Worm (Caenorhabditis elegans) whole organism, L3 larva: Measurements from ENCODE around the gene fipr-16.

ENCODE experiments used
- R02D3.7 ChIP-seq: fragments of 150-350 bp; optimal IDR thresholded peaks from 2 replicates; lab custom pipeline; 2014; ENCODE audit warnings: missing biosample characterization, missing genetic modification characterization
- ZK546.5 ChIP-seq: sonication (generic microtip); optimal IDR thresholded peaks from 2 replicates; lab custom pipeline; 2017; ENCODE audit warnings: missing biosample characterization, missing genetic modification characterization
- aly-2 ChIP-seq: fragments of 150-350 bp; optimal IDR thresholded peaks from 2 replicates; lab custom pipeline; 2014; ENCODE audit warnings: missing biosample characterization, missing genetic modification characterization
- ama-1 ChIP-seq: fragments of 150-350 bp; optimal IDR thresholded peaks from 2 replicates; lab custom pipeline; 2018
- ceh-16 ChIP-seq: sonication (generic microtip); optimal IDR thresholded peaks from 2 replicates; lab custom pipeline; 2017; ENCODE audit warnings: missing biosample characterization, missing genetic modification characterization
- ceh-28 ChIP-seq: fragments of 150-350 bp; optimal IDR thresholded peaks from 2 replicates; lab custom pipeline; 2014; ENCODE audit warnings: missing biosample characterization, missing genetic modification reagents, missing genetic modification characterization
- ceh-82 ChIP-seq: fragments of 150-350 bp; optimal IDR thresholded peaks from 2 replicates; lab custom pipeline; 2014; ENCODE audit warnings: missing biosample characterization, missing genetic modification characterization
- ceh-9 ChIP-seq: sonication (generic microtip); optimal IDR thresholded peaks from 2 replicates; lab custom pipeline; 2018; ENCODE audit warnings: missing biosample characterization, missing genetic modification characterization
- daf-12 ChIP-seq: fragments of 150-350 bp; optimal IDR thresholded peaks from 2 replicates; lab custom pipeline; 2014; ENCODE audit warnings: missing biosample characterization, missing genetic modification reagents, missing genetic modification characterization
- egl-27 ChIP-seq: sonication (generic microtip); optimal IDR thresholded peaks from 4 replicates; lab custom pipeline; 2017; ENCODE audit warnings: missing biosample characterization, missing genetic modification reagents, missing genetic modification characterization
- egl-5 ChIP-seq: fragments of 150-350 bp; optimal IDR thresholded peaks from 2 replicates; lab custom pipeline; 2017; ENCODE audit warnings: missing biosample characterization, missing genetic modification reagents, missing genetic modification characterization, inconsistent platforms
- elt-1 ChIP-seq: fragments of 150-350 bp; optimal IDR thresholded peaks from 2 replicates; lab custom pipeline; 2014; ENCODE audit warnings: missing biosample characterization, missing genetic modification characterization
- elt-2 ChIP-seq: sonication (generic microtip); optimal IDR thresholded peaks from 2 replicates; lab custom pipeline; 2016; ENCODE audit warnings: missing genetic modification reagents, mild to moderate bottlenecking, missing genetic modification characterization, missing compliant biosample characterization
- elt-3 ChIP-seq, 3 experiments: fragments of 150-350 bp in 1 of 3; sonication (generic microtip) in 2 of 3; optimal IDR thresholded peaks; 2 replicates in 2 of 3; 4 replicates in 1 of 3; lab custom pipeline; 2014 to 2017; ENCODE audit warnings: missing biosample characterization in 3 of 3, missing genetic modification characterization in 3 of 3
- eor-1 ChIP-seq, 2 experiments: fragments of 150-350 bp; optimal IDR thresholded peaks; 2 replicates each; lab custom pipeline; 2014 to 2018; ENCODE audit warnings: missing biosample characterization in 2 of 2, missing genetic modification characterization in 2 of 2
- fkh-10 ChIP-seq: sonication (generic microtip); optimal IDR thresholded peaks from 2 replicates; lab custom pipeline; 2017; ENCODE audit warnings: missing biosample characterization, missing genetic modification reagents, missing genetic modification characterization
- fkh-2 ChIP-seq: fragments of 150-350 bp; optimal IDR thresholded peaks from 2 replicates; lab custom pipeline; 2014; ENCODE audit warnings: missing biosample characterization, missing genetic modification reagents, missing genetic modification characterization
- hmg-11 ChIP-seq: sonication (generic microtip); optimal IDR thresholded peaks from 2 replicates; lab custom pipeline; 2016; ENCODE audit warnings: missing genetic modification characterization, missing compliant biosample characterization
- jun-1 ChIP-seq: fragments of 150-350 bp; optimal IDR thresholded peaks from 2 replicates; lab custom pipeline; 2014; ENCODE audit warnings: missing biosample characterization, missing genetic modification reagents, missing genetic modification characterization
- lin-15B ChIP-seq: fragments of 150-350 bp; optimal IDR thresholded peaks from 2 replicates; lab custom pipeline; 2014; ENCODE audit warnings: missing biosample characterization, missing genetic modification characterization
- lin-39 ChIP-seq: fragments of 150-350 bp; optimal IDR thresholded peaks from 2 replicates; lab custom pipeline; 2018; ENCODE audit warnings: missing biosample characterization, missing genetic modification reagents, missing genetic modification characterization
- lsy-12 ChIP-seq: sonication (generic microtip); optimal IDR thresholded peaks from 2 replicates; lab custom pipeline; 2016; ENCODE audit warnings: mild to moderate bottlenecking, missing genetic modification characterization, missing compliant biosample characterization
- mdl-1 ChIP-seq: fragments of 150-350 bp; optimal IDR thresholded peaks from 2 replicates; lab custom pipeline; 2014; ENCODE audit warnings: missing biosample characterization, missing genetic modification characterization
- mml-1 ChIP-seq: fragments of 150-350 bp; sonication (generic microtip); optimal IDR thresholded peaks from 3 replicates; lab custom pipeline; 2014; ENCODE audit warnings: missing biosample characterization, missing genetic modification characterization
- nfya-1 ChIP-seq: sonication (generic microtip); optimal IDR thresholded peaks from 2 replicates; lab custom pipeline; 2017; ENCODE audit warnings: missing genetic modification characterization, mild to moderate bottlenecking, missing compliant biosample characterization, antibody characterized with exemption, moderate library complexity; ENCODE audit not compliant: insufficient read depth
- nhr-11 ChIP-seq: fragments of 150-350 bp; optimal IDR thresholded peaks from 2 replicates; lab custom pipeline; 2014; ENCODE audit warnings: missing biosample characterization, missing genetic modification characterization
- nhr-12 ChIP-seq: fragments of 150-350 bp; optimal IDR thresholded peaks from 2 replicates; lab custom pipeline; 2014; ENCODE audit warnings: missing biosample characterization, missing genetic modification characterization
- nhr-23 ChIP-seq: fragments of 150-350 bp; optimal IDR thresholded peaks from 2 replicates; lab custom pipeline; 2014; ENCODE audit warnings: missing biosample characterization, missing genetic modification reagents, missing genetic modification characterization
- nhr-25 ChIP-seq: sonication (generic microtip); optimal IDR thresholded peaks from 2 replicates; lab custom pipeline; 2017; ENCODE audit warnings: missing biosample characterization, missing genetic modification characterization
- nhr-28 ChIP-seq: fragments of 150-350 bp; optimal IDR thresholded peaks from 2 replicates; lab custom pipeline; 2014; ENCODE audit warnings: missing biosample characterization, missing genetic modification characterization
- nhr-43 ChIP-seq: sonication (generic microtip); optimal IDR thresholded peaks from 2 replicates; lab custom pipeline; 2016; ENCODE audit warnings: mild to moderate bottlenecking, missing genetic modification characterization, missing compliant biosample characterization; ENCODE audit not compliant: poor library complexity, severe bottlenecking
- nhr-67 ChIP-seq: fragments of 150-350 bp; optimal IDR thresholded peaks from 2 replicates; lab custom pipeline; 2014; ENCODE audit warnings: missing biosample characterization, missing genetic modification characterization
- nhr-76 ChIP-seq: fragments of 150-350 bp; sonication (generic microtip); optimal IDR thresholded peaks from 5 replicates; lab custom pipeline; 2014; ENCODE audit warnings: missing biosample characterization, missing genetic modification characterization
- nhr-77 ChIP-seq: fragments of 150-350 bp; optimal IDR thresholded peaks from 2 replicates; lab custom pipeline; 2014; ENCODE audit warnings: missing biosample characterization, missing genetic modification characterization
- pha-4 ChIP-seq: fragments of 150-350 bp; optimal IDR thresholded peaks from 2 replicates; lab custom pipeline; 2014; ENCODE audit warnings: missing biosample characterization, missing genetic modification reagents, missing genetic modification characterization
- pqm-1 ChIP-seq: fragments of 150-350 bp; optimal IDR thresholded peaks from 2 replicates; lab custom pipeline; 2017; ENCODE audit warnings: missing biosample characterization, missing genetic modification characterization, inconsistent platforms
- sea-2 ChIP-seq: fragments of 150-350 bp; sonication (generic microtip); optimal IDR thresholded peaks from 4 replicates; lab custom pipeline; 2014; ENCODE audit warnings: missing biosample characterization, missing genetic modification reagents, missing genetic modification characterization
- skn-1 ChIP-seq: fragments of 150-350 bp; optimal IDR thresholded peaks from 2 replicates; lab custom pipeline; 2014; ENCODE audit warnings: missing biosample characterization, missing genetic modification characterization
- tbx-2 ChIP-seq: sonication (generic microtip); optimal IDR thresholded peaks from 2 replicates; lab custom pipeline; 2016; ENCODE audit warnings: mild to moderate bottlenecking, missing genetic modification characterization, missing compliant biosample characterization
- unc-39 ChIP-seq: sonication (generic microtip); optimal IDR thresholded peaks from 4 replicates; lab custom pipeline; 2017; ENCODE audit warnings: missing biosample characterization, missing genetic modification characterization
- unc-62 ChIP-seq: fragments of 150-350 bp; sonication (generic microtip); optimal IDR thresholded peaks from 4 replicates; lab custom pipeline; 2014; ENCODE audit warnings: missing biosample characterization, missing genetic modification reagents, missing genetic modification characterization
- zag-1 ChIP-seq: fragments of 150-350 bp; optimal IDR thresholded peaks from 2 replicates; lab custom pipeline; 2014; ENCODE audit warnings: missing biosample characterization, missing genetic modification characterization
- ztf-11 ChIP-seq: fragments of 150-350 bp; optimal IDR thresholded peaks from 2 replicates; lab custom pipeline; 2014; ENCODE audit warnings: missing biosample characterization, missing genetic modification characterization
- ztf-4 ChIP-seq: fragments of 150-350 bp; optimal IDR thresholded peaks from 2 replicates; lab custom pipeline; 2014; ENCODE audit warnings: missing biosample characterization, missing genetic modification characterization

fipr-16 gene

ce11 chrIII:8590882-8591281, at the start of gene fipr-16:
fipr-16 (minus strand) TSS chrIII:8590982.
- no peak for TF ChIP-seq sea-2 (GFP tag; lab: Kevin White, UChicago)
- TF ChIP-seq lin-39 (tag; lab: Kevin White, UChicago) = no peak
- TF ChIP-seq ztf-4 (tag; lab: Kevin White, UChicago) = no peak
- no peak for TF ChIP-seq nhr-43 (tag; lab: Kevin White, UChicago)
- no peak for TF ChIP-seq nhr-12
- no peak for TF ChIP-seq ceh-16 (tag; lab: Kevin White, UChicago)
- no peak for TF ChIP-seq aly-2 (tag; lab: Kevin White, UChicago)
- no peak for TF ChIP-seq mdl-1 (tag; lab: Kevin White, UChicago)
- no peak for TF ChIP-seq R02D3.7 (tag; lab: Kevin White, UChicago)
- no peak for TF ChIP-seq hmg-11

- no peak for TF ChIP-seq elt-3 (tag; optimal IDR thresholded peaks at IDR 0.05; lab: Kevin White, UChicago)
- TF ChIP-seq nhr-43 (tag; lab: Kevin White, UChicago) = peak; percentile 9
- peak; percentile 9 for TF ChIP-seq pqm-1 (tag; lab: Kevin White, UChicago)
- peak; percentile 20 for TF ChIP-seq elt-2
Measured at ce11 chrIII:8639188-8639795, 48.5 kb upstream of the fipr-16 start, which contains the start of gene fip-1. fip-1 (plus strand) TSS chrIII:8639745.

- peak; percentile 28 for TF ChIP-seq unc-62
- peak; percentile 45 for TF ChIP-seq nfya-1
- no peak for TF ChIP-seq tbx-2 (tag; lab: Kevin White, UChicago)
- TF ChIP-seq ceh-9 = no peak
- no peak for TF ChIP-seq daf-12
- no peak for TF ChIP-seq ceh-16 (tag; lab: Kevin White, UChicago)
- TF ChIP-seq nhr-23 (tag; lab: Kevin White, UChicago) = no peak
- TF ChIP-seq ztf-11 (tag; lab: Kevin White, UChicago) = no peak
- no peak for TF ChIP-seq ceh-28 (tag; lab: Kevin White, UChicago)
- peak; percentile 47 for TF ChIP-seq lin-39 (tag; lab: Kevin White, UChicago)
- no peak for TF ChIP-seq fkh-2
- TF ChIP-seq ZK546.5 = no peak
- TF ChIP-seq nhr-25 (tag; lab: Kevin White, UChicago) = no peak
- TF ChIP-seq jun-1 (tag; lab: Kevin White, UChicago) = no peak
Measured at ce11 chrIII:8636803-8637202, 46.0 kb upstream of the fipr-16 start.

ce11 chrIII:8630833-8631232, 40.1 kb upstream of the fipr-16 start, which contains the start of gene dnj-10:
dnj-10 (plus strand) TSS chrIII:8631165.
- peak; percentile 6 for TF ChIP-seq R02D3.7 (tag; lab: Kevin White, UChicago)
- no peak for TF ChIP-seq mdl-1 (tag; lab: Kevin White, UChicago)
- TF ChIP-seq skn-1 (tag; lab: Kevin White, UChicago) = peak; percentile 25
- no peak for TF ChIP-seq unc-39 (tag; lab: Kevin White, UChicago)
- no peak for TF ChIP-seq nhr-25 (tag; lab: Kevin White, UChicago)
- TF ChIP-seq sea-2 (GFP tag; lab: Kevin White, UChicago) = no peak
- peak; percentile 4 for TF ChIP-seq lin-39 (tag; lab: Kevin White, UChicago)
- no peak for TF ChIP-seq nhr-11 (tag; lab: Kevin White, UChicago)
- TF ChIP-seq ceh-16 (tag; lab: Kevin White, UChicago) = no peak
- TF ChIP-seq ama-1 = no peak
- no peak for TF ChIP-seq nhr-12
- TF ChIP-seq lsy-12 (tag; lab: Kevin White, UChicago) = no peak
- no peak for TF ChIP-seq nhr-67 (tag; lab: Kevin White, UChicago)
- peak; percentile 60 for TF ChIP-seq nhr-23 (tag; lab: Kevin White, UChicago)
- no peak for TF ChIP-seq daf-12
- TF ChIP-seq egl-27 (tag; lab: Kevin White, UChicago) = no peak
- TF ChIP-seq ceh-82 = no peak
- peak; percentile 26 for TF ChIP-seq hmg-11
- no peak for TF ChIP-seq jun-1 (tag; lab: Kevin White, UChicago)
- TF ChIP-seq lin-15B (tag; lab: Kevin White, UChicago) = peak; percentile 92
- TF ChIP-seq mml-1 = no peak
- TF ChIP-seq nhr-28 (tag; lab: Kevin White, UChicago) = no peak
- no peak for TF ChIP-seq ZK546.5
- no peak for TF ChIP-seq ceh-28 (tag; lab: Kevin White, UChicago)
- no peak for TF ChIP-seq elt-3 (tag; optimal IDR thresholded peaks at IDR 0.05; lab: Kevin White, UChicago)
- TF ChIP-seq fkh-2 = no peak
- TF ChIP-seq egl-5 (tag; lab: Kevin White, UChicago) = no peak
- TF ChIP-seq unc-62 = no peak
- peak; percentile 16 for TF ChIP-seq elt-2
- no peak for TF ChIP-seq nhr-43 (tag; lab: Kevin White, UChicago)
- TF ChIP-seq fkh-10 (GFP tag; lab: Kevin White, UChicago) = no peak
- TF ChIP-seq nhr-77 (tag; lab: Kevin White, UChicago) = no peak
- peak; percentile 84 for TF ChIP-seq pha-4
- TF ChIP-seq nhr-76 (tag; lab: Kevin White, UChicago) = no peak
- TF ChIP-seq ztf-4 (tag; lab: Kevin White, UChicago) = no peak
- TF ChIP-seq zag-1 (tag; lab: Kevin White, UChicago) = no peak
- no peak for TF ChIP-seq elt-1 (tag; lab: Kevin White, UChicago)
- no peak for TF ChIP-seq pqm-1 (tag; lab: Kevin White, UChicago)
- TF ChIP-seq eor-1 (tag; optimal IDR thresholded peaks at IDR 0.05; lab: Kevin White, UChicago) = no peak
- TF ChIP-seq ceh-9 = no peak
